Fruit fly (Drosophila melanogaster): ENCODE results near the gene loh.

Gene loh

dm6 chr2L:10496338-10496737 is 54.0 kb downstream of the loh start:
- peak; percentile 32; the same call in 1 of the 2 replicates for TF ChIP-seq vvl (GFP tag; IDR thresholded peaks at IDR 0.05)
- TF ChIP-seq CG15696 (tag; optimal IDR thresholded peaks at IDR 0.05): no peak
- no peak for TF ChIP-seq D (optimal IDR thresholded peaks at IDR 0.05)
- no peak for TF ChIP-seq D (GFP tag; optimal IDR thresholded peaks at IDR 0.05)
- TF ChIP-seq Optix (GFP tag; IDR thresholded peaks at IDR 0.05): 0 out of 3 replicates have a peak, but pooled peaks have one; percentile 9
- TF ChIP-seq Hey (tag; optimal IDR thresholded peaks at IDR 0.05): peak; percentile 98
- 0 out of 2 replicates have a peak, but pooled peaks have one; percentile 14 for TF ChIP-seq MBD-R2 (GFP tag; IDR thresholded peaks at IDR 0.05)
- TF ChIP-seq rib (GFP tag; IDR thresholded peaks at IDR 0.05): 0 out of 2 replicates have a peak, but pooled peaks have one; percentile 25
- 0 out of 3 replicates have a peak, but pooled peaks have one; percentile 7 for TF ChIP-seq so (GFP tag; IDR thresholded peaks at IDR 0.05)
- peak; percentile 71; the same call in 2 of the 3 replicates for TF ChIP-seq ci (GFP tag; IDR thresholded peaks at IDR 0.05)
- peak; percentile 30 for TF ChIP-seq sug (tag; optimal IDR thresholded peaks at IDR 0.05)
- TF ChIP-seq CG15601 (tag; optimal IDR thresholded peaks at IDR 0.05): no peak
- TF ChIP-seq Rfx (GFP tag; IDR thresholded peaks at IDR 0.05): peak; percentile 18; the same call in 1 of the 2 replicates
- 0 out of 2 replicates have a peak, but pooled peaks have one; percentile 11 for TF ChIP-seq peb (GFP tag; IDR thresholded peaks at IDR 0.05)

dm6 chr2L:10497106-10497800 is 54.9 kb downstream of the loh start:
- no peak for TF ChIP-seq CG18599 (GFP tag; optimal IDR thresholded peaks at IDR 0.05)
- TF ChIP-seq Vsx1 (GFP tag; optimal IDR thresholded peaks at IDR 0.05): peak; percentile 25
- peak in 1 of 2 experiments; percentile 18 for TF ChIP-seq Pdp1 (GFP tag; optimal IDR thresholded peaks at IDR 0.05)
- TF ChIP-seq bab2 (GFP tag; optimal IDR thresholded peaks at IDR 0.05): peak; percentile 52
- TF ChIP-seq CG1792 (GFP tag; optimal IDR thresholded peaks at IDR 0.05): peak; percentile 14
- TF ChIP-seq CG8359 (GFP tag; optimal IDR thresholded peaks at IDR 0.05; ENCODE audit: borderline replicate concordance): peak; percentile 3
- peak; percentile 11 for TF ChIP-seq CG14710 (tag; optimal IDR thresholded peaks at IDR 0.05)
- TF ChIP-seq Drgx (GFP tag; IDR thresholded peaks at IDR 0.05): no peak
- peak; percentile 62 for TF ChIP-seq Xrp1 (GFP tag; IDR thresholded peaks at IDR 0.05)
- no peak for TF ChIP-seq croc (GFP tag; conservative IDR thresholded peaks at IDR 0.05)
- peak; percentile 53 for TF ChIP-seq dmrt11E (tag; optimal IDR thresholded peaks at IDR 0.05)
- peak; percentile 7 for TF ChIP-seq CG15696 (tag; optimal IDR thresholded peaks at IDR 0.05)
- peak; percentile 91 for TF ChIP-seq Ets65A (GFP tag)
- no peak for TF ChIP-seq zf30C (GFP tag; optimal IDR thresholded peaks at IDR 0.05)
- peak; percentile 1 for TF ChIP-seq salm (tag; optimal IDR thresholded peaks at IDR 0.05)
- 0 out of 3 replicates have a peak, but pooled peaks have one; percentile 38 for TF ChIP-seq ci (GFP tag; IDR thresholded peaks at IDR 0.05)
- TF ChIP-seq Hmr (GFP tag; optimal IDR thresholded peaks at IDR 0.05): no peak
- TF ChIP-seq CG43689 (GFP tag; IDR thresholded peaks at IDR 0.05): no peak
- peak; percentile 1 for TF ChIP-seq CG33213 (GFP tag; optimal IDR thresholded peaks at IDR 0.05)
- TF ChIP-seq CG30020 (tag; optimal IDR thresholded peaks at IDR 0.05): no peak
- no peak for TF ChIP-seq sr (GFP tag; IDR thresholded peaks at IDR 0.05)
- no peak for TF ChIP-seq CG32772 (GFP tag; IDR thresholded peaks at IDR 0.05)
- peak; percentile 36 for TF ChIP-seq gsb-n (tag; optimal IDR thresholded peaks at IDR 0.05)
- peak; percentile 53 for TF ChIP-seq ATbp (GFP tag; optimal IDR thresholded peaks at IDR 0.05)
- TF ChIP-seq Med (GFP tag): peak; percentile 56
- TF ChIP-seq CG17568 (GFP tag; optimal IDR thresholded peaks at IDR 0.05): peak; percentile 16
- TF ChIP-seq CG1647 (GFP tag; optimal IDR thresholded peaks at IDR 0.05): no peak
- peak; percentile 20 for TF ChIP-seq CG17359 (tag; optimal IDR thresholded peaks at IDR 0.05)
- peak; percentile 6 for TF ChIP-seq CG2712 (tag; optimal IDR thresholded peaks at IDR 0.05)
- TF ChIP-seq Blimp-1 (GFP tag; optimal IDR thresholded peaks at IDR 0.05): peak; percentile 33
- TF ChIP-seq CG1233 (GFP tag; optimal IDR thresholded peaks at IDR 0.05): peak; percentile 15
- no peak for TF ChIP-seq CG7745 (tag; optimal IDR thresholded peaks at IDR 0.05)
- no peak for TF ChIP-seq CG15514 (GFP tag; optimal IDR thresholded peaks at IDR 0.05)
- TF ChIP-seq CG8089 (GFP tag; optimal IDR thresholded peaks at IDR 0.05): peak; percentile 23
- TF ChIP-seq bsh (GFP tag; optimal IDR thresholded peaks at IDR 0.05): peak in 1 of 2 experiments; percentile 63
